Fruit fly (Drosophila melanogaster) whole organism, adult: ENCODE results near the gene CG9213.

Experiments
- CG11617 ChIP-seq: fragments of 200-800 bp; sonication (Bioruptor generic); optimal IDR thresholded peaks from 2 replicates; lab custom pipeline; 2017; ENCODE audit warnings: mild to moderate bottlenecking, missing biosample characterization, missing genetic modification reagents, missing genetic modification characterization
- CG14711 ChIP-seq: fragments of 200-800 bp; sonication (Bioruptor generic); optimal IDR thresholded peaks from 2 replicates; lab custom pipeline; 2018; ENCODE audit warnings: missing biosample characterization, mild to moderate bottlenecking, missing genetic modification characterization, moderate library complexity
- CG1620 ChIP-seq: fragments of 200-800 bp; sonication (Bioruptor generic); optimal IDR thresholded peaks from 2 replicates; lab custom pipeline; 2016; ENCODE audit warnings: missing biosample characterization, missing genetic modification characterization
- CG7045 ChIP-seq: fragments of 200-800 bp; sonication (Bioruptor generic); optimal IDR thresholded peaks from 2 replicates; lab custom pipeline; 2017; ENCODE audit warnings: missing biosample characterization, mild to moderate bottlenecking, missing genetic modification characterization
- Mnt ChIP-seq: fragments of 200-800 bp; sonication (Bioruptor generic); optimal IDR thresholded peaks from 2 replicates; lab custom pipeline; 2016; ENCODE audit warnings: missing biosample characterization, mild to moderate bottlenecking, missing genetic modification characterization
- bab1 ChIP-seq: fragments of 200-800 bp; sonication (Bioruptor generic); optimal IDR thresholded peaks from 3 replicates; lab custom pipeline; 2019; ENCODE audit warnings: missing biosample characterization, mild to moderate bottlenecking, missing genetic modification characterization, moderate library complexity
- kay ChIP-seq: fragments of 200-800 bp; sonication (Bioruptor generic); peaks from one replicate; lab custom pipeline; 2016; ENCODE audit warnings: missing biosample characterization, missing genetic modification characterization, borderline replicate concordance
- pad ChIP-seq: fragments of 200-800 bp; sonication (Bioruptor generic); optimal IDR thresholded peaks from 3 replicates; lab custom pipeline; 2017; ENCODE audit warnings: missing biosample characterization, missing genetic modification characterization, mild to moderate bottlenecking, moderate library complexity, missing genetic modification reagents
- tj ChIP-seq: fragments of 200-800 bp; sonication (Bioruptor generic); optimal IDR thresholded peaks from 3 replicates; lab custom pipeline; 2017; ENCODE audit warnings: missing biosample characterization, mild to moderate bottlenecking, missing genetic modification characterization, moderate library complexity

DNA sequence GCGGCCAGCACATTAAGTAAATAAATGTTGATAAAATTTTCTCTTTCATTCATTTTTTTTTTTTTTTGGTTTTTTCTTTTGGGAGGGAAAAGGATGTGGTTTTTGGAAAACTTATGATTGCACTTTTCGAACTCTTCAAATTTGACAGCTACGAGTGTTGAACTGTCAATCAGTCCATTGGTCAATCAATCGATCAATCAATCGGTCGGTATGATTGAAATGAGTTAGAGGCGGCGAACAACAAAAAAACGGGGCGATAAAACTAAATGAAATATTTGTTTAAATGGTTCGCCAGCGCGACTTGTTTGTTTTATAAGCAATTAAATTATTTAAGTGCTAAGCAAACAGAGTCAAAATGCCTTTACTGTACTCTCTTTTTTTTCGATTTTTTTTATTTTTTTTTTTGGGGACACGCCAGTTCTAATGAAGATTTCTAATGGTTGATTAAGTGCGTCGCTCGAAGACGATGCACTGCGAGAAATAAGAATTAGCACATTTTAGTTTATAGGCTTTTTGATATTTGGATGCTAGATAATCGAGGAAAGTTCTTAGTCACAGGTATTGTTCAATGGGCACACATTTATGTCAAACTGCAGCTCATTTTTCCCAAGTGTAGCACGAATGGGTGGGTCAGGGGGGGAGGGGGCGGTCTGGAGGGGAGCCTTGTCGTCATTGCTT lies 44.8 kb upstream of the CG9213 start:
- TF ChIP-seq bab1 (GFP tag; lab: Kevin White, UChicago) (no peak), Mnt (no peak), tj (GFP tag; lab: Kevin White, UChicago) (no peak), CG14711 (tag; lab: Kevin White, UChicago) (no peak), kay (no peak), CG7045 (no peak), CG11617 (GFP tag; lab: Kevin White, UChicago) (no peak), pad (GFP tag; lab: Kevin White, UChicago) (no peak), CG1620 (GFP tag; lab: Kevin White, UChicago) (no peak)
